Fruit fly (Drosophila melanogaster) S2 (cell line): ENCODE measurements around the gene CG1146.

Source experiments
- CG8478 ChIP-seq: fragments of >200 bp; optimal IDR thresholded peaks from 2 replicates; lab custom pipeline; 2018
- CTCF ChIP-seq, 2 experiments: fragments of >200 bp; optimal IDR thresholded peaks; 2 replicates each; lab custom pipeline; 2018

CG1146 gene

DNA sequence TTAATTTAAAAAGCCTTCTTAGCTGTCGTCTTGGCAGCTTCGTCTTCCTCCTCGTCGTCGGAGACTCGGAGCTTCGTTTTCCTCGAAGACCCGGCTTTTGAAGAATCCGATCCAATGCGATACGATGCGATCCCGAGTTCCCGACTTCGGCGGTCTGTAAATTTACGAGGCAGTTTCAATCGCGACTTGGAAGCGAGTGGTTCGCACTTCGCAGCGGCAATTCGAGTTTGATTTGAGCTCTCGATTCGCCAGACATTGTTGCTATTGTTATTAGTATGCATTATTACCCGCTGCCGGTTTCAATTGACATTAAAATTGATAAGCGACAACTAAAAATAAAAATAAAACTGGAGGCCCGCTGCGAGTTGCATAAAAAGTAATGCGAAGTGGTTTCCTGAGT is at the start of gene CG1146:
TSS of gene CG1146 (plus strand) at position 171 of the 400 bp plus-strand sequence.
- no peak for TF ChIP-seq CG8478 (lab: Kevin White, UChicago)
- no peak for TF ChIP-seq CTCF (optimal IDR thresholded peaks at IDR 0.05; lab: Kevin White, UChicago)

DNA sequence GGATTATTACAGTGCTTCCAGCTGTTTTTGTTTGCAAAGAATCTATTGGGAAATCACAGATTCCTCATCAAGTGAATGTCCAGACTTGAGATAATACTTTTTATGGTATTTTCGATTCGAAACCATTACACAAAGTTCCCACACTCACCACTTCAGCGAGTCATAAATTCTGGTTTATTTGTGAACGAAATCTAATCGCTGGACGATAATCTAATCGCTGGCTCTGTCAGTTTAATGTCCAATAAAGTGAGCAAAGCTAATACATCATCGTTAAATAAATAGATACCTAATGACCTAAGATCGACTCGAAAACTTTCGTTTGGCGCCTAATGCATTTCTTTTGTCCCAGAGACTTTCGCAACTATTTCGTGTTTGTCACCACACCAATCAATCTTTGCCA is 46.8 kb upstream of the CG1146 start:
- TF ChIP-seq CG8478 (lab: Kevin White, UChicago) (no peak), CTCF (optimal IDR thresholded peaks at IDR 0.05; lab: Kevin White, UChicago) (no peak)

DNA sequence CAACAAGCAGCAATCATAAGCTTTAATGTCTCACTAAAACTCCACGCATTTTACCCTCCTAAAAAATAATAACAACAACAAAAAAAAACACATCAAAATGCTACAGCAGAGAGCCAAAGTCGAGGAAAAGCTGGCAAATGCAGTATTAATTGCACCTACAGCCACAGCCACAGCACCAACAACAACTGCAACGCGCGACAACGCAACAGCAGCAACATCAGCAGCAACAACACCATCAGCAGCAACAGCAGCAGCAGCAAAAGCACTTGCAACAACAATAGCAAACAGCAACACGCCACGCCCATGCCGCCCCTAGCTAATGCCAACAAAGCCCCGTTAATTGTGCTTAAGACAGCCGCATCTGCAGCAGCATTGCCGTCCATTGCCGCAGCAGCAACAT is 46.3 kb upstream of the CG1146 start:
- TF ChIP-seq CG8478 (lab: Kevin White, UChicago) (no peak), CTCF (optimal IDR thresholded peaks at IDR 0.05; lab: Kevin White, UChicago) (no peak)

DNA sequence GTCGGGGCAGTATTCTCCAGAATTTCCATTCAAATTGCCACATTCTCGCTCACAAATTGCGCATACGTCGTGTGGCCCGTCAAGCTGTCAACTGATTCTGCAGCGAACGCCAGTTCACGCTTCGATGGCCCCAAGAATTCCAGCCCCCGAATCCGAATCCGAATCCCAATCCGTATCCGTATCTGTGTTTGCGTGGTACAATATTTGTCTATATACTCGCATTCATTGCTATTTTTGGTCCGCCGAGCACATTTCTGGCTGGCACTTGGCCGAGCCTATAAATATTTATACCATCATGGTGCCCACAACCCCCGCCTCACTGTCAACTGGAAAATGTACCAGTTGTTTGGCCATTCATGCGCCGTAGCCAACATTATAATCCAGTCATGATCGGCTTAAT is 42.4 kb upstream of the CG1146 start:
- no peak for TF ChIP-seq CG8478 (lab: Kevin White, UChicago)
- no peak for TF ChIP-seq CTCF (optimal IDR thresholded peaks at IDR 0.05; lab: Kevin White, UChicago)

DNA sequence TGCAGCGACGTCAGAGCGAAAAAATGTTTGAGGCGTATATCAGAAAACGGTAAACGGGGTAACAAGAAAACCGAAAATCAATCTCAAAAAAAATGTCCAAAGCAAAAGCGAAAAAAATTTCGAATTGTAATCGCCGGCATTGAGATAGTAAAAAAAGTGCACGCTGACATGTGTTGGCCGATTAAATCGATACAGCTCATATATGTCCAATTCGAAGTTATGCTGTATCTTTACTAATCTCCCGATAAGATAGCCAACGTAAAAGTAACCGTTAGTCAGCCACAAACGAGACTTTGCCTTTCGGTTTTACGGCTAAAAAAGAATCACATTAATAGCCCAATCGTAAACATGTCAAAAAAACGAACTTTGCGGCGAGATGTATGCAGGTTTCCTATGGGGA is 31.7 kb upstream of the CG1146 start:
- TF ChIP-seq CG8478 (lab: Kevin White, UChicago) (no peak), CTCF (optimal IDR thresholded peaks at IDR 0.05; lab: Kevin White, UChicago) (no peak)

DNA sequence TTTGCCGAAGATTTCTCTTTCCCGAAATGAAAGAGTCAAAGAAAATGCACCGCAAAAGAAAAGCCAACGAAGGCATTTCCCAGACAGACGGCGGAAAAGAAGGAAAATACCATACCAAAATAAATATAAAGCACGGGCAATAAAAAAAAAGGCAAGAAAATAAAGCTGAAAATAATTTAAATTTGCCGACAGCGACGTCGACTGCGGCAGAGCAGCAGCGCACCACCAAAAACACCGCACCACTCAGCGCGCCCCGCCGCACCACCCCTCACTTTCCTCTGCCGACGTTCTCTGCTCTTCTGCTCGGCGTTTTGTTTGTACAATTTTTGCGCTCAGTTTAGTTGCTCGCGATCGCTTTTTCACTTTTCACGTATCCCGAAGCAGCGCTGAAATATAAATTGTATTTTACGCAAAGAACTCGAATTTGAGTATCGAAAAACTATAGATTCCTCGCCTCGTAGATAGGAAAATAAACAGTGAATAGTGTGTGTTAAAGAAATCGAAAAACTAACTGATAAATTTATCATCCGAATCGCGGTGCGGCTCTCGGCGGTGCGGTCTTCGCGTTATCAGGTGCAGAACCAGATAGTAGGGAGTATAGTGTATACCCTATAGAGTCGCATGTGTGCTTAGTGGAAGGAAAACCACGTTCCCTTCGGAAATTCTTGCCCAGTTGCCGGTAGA is 30.9 kb upstream of the CG1146 start:
- TF ChIP-seq CG8478 (lab: Kevin White, UChicago) = no peak
- TF ChIP-seq CTCF (optimal IDR thresholded peaks at IDR 0.05; lab: Kevin White, UChicago) = no peak

DNA sequence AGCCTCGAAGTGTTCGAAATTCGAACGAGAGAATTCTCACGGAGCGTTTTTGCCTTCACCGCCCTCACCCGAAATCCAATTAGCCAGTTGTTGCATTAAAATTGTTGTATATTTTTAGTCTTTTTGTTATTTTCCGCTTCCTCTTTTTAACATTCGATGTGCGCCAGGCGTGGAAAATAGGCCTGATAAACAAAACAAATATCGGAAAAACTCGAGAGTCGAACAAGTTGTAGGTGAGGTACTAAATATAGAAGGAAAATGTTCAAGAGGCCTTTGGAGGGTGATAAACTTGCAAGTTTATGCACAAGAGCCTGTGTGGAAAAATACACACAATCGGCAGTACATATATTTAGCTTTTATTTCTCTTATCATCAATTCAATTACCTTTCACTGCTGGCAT is 29.8 kb upstream of the CG1146 start:
- TF ChIP-seq CTCF (optimal IDR thresholded peaks at IDR 0.05; lab: Kevin White, UChicago) (no peak), CG8478 (lab: Kevin White, UChicago) (no peak)

DNA sequence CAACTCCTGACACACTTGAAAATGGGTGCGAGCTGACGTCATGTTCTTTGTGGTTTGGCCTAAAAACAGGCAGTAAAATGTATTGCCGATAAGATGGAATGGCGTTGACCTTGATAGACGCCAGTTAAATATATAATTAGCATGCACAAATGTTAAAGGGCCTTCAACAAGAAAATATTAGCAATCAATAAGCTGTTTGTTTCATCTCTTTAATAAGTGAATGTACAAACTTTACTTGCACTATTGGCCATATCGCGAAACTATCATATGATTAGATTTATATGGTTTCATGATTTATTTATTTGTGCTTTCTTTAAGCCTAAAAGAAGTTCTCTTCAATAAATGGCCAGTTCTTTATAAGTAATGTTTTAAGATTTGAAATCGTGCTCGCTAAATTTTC is 26.6 kb upstream of the CG1146 start:
- no peak for TF ChIP-seq CTCF (optimal IDR thresholded peaks at IDR 0.05; lab: Kevin White, UChicago)
- TF ChIP-seq CG8478 (lab: Kevin White, UChicago) = no peak

DNA sequence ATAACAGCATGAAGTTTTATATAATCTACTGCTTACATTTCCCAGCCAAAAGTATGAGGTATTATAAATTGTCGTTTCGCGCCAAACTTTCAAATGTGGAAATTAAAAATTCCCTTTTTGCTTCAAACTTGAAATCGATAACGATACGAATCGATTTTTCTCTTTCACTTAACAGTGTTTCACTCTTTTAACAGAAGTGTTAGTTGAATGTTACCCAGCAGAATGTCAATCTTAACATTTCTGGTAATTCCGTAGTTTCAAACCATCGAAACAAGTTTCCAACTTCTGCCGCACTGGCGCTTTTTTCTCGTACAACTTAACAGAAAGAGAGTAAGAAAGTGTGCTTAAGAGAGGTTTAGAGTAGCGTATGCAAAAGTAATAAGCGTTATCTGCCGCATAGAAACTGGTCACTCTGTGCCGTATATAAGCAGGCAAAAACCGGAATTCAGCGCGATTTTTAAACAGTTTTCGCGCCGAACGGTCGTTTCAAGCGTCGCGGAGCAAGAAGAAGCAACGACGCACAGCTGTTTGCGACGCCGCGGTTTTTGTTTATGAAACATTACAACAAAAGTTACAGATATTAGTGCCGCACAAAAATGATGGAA is 22.1 kb upstream of the CG1146 start:
- TF ChIP-seq CG8478 (lab: Kevin White, UChicago) = no peak
- TF ChIP-seq CTCF (optimal IDR thresholded peaks at IDR 0.05; lab: Kevin White, UChicago) = peak; percentile 99

DNA sequence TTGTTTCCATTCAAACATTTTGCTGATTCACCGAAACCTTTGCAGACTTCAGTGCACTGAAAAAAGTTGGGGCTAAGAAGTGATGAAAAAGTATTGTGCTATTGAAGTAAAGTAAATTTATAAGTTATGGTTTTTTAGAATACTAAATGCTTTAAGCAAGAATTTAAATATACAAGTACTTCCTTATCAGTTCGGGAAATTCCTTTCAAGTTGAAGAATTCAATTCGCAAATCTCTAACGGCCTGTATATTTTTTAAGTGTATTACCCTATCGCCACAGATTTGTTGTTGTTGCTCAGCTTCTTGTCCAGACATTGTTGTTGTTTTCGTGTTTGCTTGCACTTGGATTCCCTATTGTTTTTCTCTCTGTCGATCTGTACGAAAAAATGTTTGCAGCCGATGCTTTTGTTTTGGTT is 21.2 kb upstream of the CG1146 start:
- TF ChIP-seq CTCF (optimal IDR thresholded peaks at IDR 0.05; lab: Kevin White, UChicago) (no peak), CG8478 (lab: Kevin White, UChicago) (no peak)

DNA sequence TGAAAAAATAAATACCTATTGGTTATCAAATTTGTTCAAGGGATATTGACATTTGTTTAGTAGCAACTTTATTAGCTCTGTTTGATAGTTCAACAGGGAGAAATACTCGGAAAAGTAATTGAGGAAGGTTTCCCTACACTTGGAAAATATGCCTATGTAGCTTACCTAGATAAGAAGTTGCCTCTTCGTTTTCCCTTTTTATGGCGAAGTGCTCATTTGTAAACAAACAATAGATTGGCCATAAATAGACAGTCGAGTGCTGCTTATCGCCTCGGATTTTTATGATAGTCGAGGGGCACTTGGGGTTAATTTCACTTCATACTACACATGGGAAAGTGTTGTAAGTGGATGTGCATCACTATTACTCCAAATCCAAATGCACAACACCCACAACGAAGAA is 20.1 kb upstream of the CG1146 start:
- TF ChIP-seq CTCF (optimal IDR thresholded peaks at IDR 0.05; lab: Kevin White, UChicago) (no peak), CG8478 (lab: Kevin White, UChicago) (no peak)

DNA sequence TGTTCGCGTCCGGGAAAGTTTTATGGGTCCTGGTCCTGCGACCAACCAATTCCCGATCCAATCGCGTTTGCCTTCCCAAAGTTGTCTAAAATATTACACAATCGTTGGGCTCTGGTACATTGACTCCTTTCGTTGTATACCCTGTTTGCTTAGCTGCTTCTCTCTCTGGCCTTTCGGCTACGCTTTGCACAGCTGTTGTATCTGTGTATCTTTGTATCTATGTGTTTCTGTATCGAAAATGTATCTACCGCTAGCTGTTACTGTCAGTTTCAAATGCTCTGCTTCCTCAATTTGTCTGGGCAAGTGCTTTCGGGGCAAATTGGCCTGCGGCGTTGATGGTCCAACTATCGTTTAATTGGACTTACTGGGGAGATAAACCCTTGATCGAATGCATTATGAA is 18.9 kb upstream of the CG1146 start:
- TF ChIP-seq CG8478 (lab: Kevin White, UChicago) (no peak), CTCF (optimal IDR thresholded peaks at IDR 0.05; lab: Kevin White, UChicago) (no peak)

DNA sequence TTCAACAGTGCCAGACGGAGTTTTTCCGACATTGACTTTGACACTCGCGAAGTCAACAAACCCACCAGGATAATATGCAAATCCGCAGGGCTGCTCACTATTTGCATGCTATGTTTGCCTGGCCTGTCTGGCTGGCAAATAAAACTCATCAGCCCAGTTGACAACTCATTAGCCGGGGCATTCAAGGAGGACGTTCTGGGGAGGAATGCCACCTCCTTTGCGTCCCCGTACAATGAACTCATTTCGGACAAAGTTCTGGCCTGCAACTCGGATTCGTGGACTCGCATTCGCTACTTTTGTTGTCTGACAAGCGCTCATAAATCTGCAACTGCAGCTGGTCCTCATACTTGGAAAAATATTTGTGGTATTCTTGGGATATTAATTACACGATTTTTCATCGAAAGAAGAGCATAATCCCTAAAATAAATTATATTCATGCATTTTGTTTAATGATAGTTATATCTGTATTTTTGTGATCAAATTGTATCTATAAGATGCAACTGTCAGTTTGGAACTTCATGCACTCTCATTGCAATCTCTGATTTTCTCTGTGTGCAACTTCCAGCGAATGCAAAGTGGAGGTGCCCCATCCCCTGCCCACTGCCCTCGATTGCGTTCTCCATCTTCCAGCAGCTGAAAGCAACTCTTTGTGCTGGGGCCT is 17.7 kb upstream of the CG1146 start:
- no peak for TF ChIP-seq CTCF (optimal IDR thresholded peaks at IDR 0.05; lab: Kevin White, UChicago)
- TF ChIP-seq CG8478 (lab: Kevin White, UChicago) = no peak

DNA sequence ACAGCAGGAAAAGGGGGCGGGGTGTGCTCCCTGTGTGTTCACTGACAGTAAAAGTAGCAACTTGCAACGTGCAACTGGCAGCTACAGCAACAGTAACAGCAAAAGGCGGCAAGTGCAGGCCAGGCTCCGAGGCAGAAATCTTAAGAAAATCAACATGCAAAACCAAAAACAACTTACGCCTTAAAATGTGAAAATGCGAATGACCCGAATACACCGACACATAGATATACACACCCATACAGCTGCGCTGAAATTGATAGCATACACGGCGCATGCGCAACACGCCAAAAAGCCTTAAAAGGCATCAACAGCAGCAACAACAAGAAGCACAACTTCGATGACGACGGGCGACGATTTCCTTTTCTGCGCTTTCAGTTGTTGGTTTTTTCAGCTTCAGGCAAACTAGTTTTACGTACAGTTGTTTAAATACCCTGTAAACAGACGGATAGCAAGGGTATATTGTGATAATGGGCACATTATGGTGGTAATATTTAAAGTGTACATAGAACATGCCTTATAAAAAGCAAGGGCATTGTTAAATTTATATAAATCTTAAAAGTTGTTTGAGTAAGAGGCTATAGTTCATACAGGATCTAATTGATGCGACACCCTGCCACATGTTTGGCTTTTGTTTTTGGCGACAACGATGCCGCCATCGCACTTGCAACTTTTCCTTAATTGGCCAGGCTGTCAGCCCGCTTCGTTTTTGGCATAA is 16.1 kb upstream of the CG1146 start:
- no peak for TF ChIP-seq CTCF (optimal IDR thresholded peaks at IDR 0.05; lab: Kevin White, UChicago)
- TF ChIP-seq CG8478 (lab: Kevin White, UChicago) = no peak
